Fruit fly (Drosophila melanogaster) whole organism, embryonic: ENCODE measurements around the gene Acph-1.

Experiments
- CG12236 ChIP-seq: fragments of 200-800 bp; sonication (Bioruptor generic); optimal IDR thresholded peaks from 2 replicates; lab custom pipeline; 2016; ENCODE audit warnings: missing biosample characterization, missing genetic modification characterization
- CG1233 ChIP-seq: fragments of 200-800 bp; sonication (Bioruptor generic); optimal IDR thresholded peaks from 4 replicates; lab custom pipeline; 2018; ENCODE audit warnings: missing biosample characterization, mild to moderate bottlenecking, missing genetic modification characterization
- CG12391 ChIP-seq: fragments of 200-800 bp; sonication (Bioruptor generic); optimal IDR thresholded peaks from 3 replicates; lab custom pipeline; 2018; ENCODE audit warnings: missing biosample characterization, mild to moderate bottlenecking, missing genetic modification characterization, moderate library complexity
- CG14441 ChIP-seq: fragments of 200-800 bp; sonication (Bioruptor generic); IDR thresholded peaks from 2 replicates; pipeline ENCODE4 v1.3.6; 2022; ENCODE audit warnings: missing biosample characterization, missing genetic modification characterization
- CG14667 ChIP-seq: fragments of 200-800 bp; sonication (Bioruptor generic); IDR thresholded peaks from 2 replicates; pipeline ENCODE4 v1.3.6; 2022; ENCODE audit warnings: missing biosample characterization, missing genetic modification characterization
- CG17359 ChIP-seq: fragments of 200-800 bp; sonication (Bioruptor generic); optimal IDR thresholded peaks from 3 replicates; lab custom pipeline; 2018; ENCODE audit warnings: missing biosample characterization, mild to moderate bottlenecking, missing genetic modification characterization, moderate library complexity
- CG3065 ChIP-seq: fragments of 200-800 bp; sonication (Bioruptor generic); optimal IDR thresholded peaks from 2 replicates; lab custom pipeline; 2016; ENCODE audit warnings: missing biosample characterization, missing genetic modification characterization
- CG31441 ChIP-seq: fragments of 200-800 bp; sonication (Bioruptor generic); IDR thresholded peaks from 2 replicates; pipeline ENCODE4 v1.3.6; 2022; ENCODE audit warnings: missing biosample characterization, missing genetic modification characterization
- CG6175 ChIP-seq: fragments of 200-800 bp; sonication (Bioruptor generic); IDR thresholded peaks from 3 replicates; pipeline ENCODE4 v1.3.6; 2022; ENCODE audit warnings: missing biosample characterization, missing genetic modification characterization
- CG6765 ChIP-seq: fragments of 200-800 bp; sonication (Bioruptor generic); optimal IDR thresholded peaks from 3 replicates; lab custom pipeline; 2017; ENCODE audit warnings: missing biosample characterization, mild to moderate bottlenecking, missing genetic modification characterization
- CG7372 ChIP-seq: fragments of 200-800 bp; sonication (Bioruptor generic); IDR thresholded peaks from 2 replicates; pipeline ENCODE4 v1.3.6; 2022; ENCODE audit warnings: missing biosample characterization, missing genetic modification characterization
- CG8765 ChIP-seq: fragments of 200-800 bp; sonication (Bioruptor generic); IDR thresholded peaks from 2 replicates; pipeline ENCODE4 v1.3.6; 2022; ENCODE audit warnings: missing biosample characterization, missing genetic modification characterization
- CG9437 ChIP-seq: fragments of 200-800 bp; sonication (Bioruptor generic); optimal IDR thresholded peaks from 2 replicates; lab custom pipeline; 2018; ENCODE audit warnings: missing biosample characterization, mild to moderate bottlenecking, missing genetic modification characterization
- D19B ChIP-seq: fragments of 200-800 bp; sonication (Bioruptor generic); optimal IDR thresholded peaks from 2 replicates; lab custom pipeline; 2017; ENCODE audit warnings: missing biosample characterization, mild to moderate bottlenecking, missing genetic modification characterization
- Dek ChIP-seq: fragments of 200-800 bp; sonication (Bioruptor generic); optimal IDR thresholded peaks from 3 replicates; lab custom pipeline; 2019; ENCODE audit warnings: missing biosample characterization, mild to moderate bottlenecking, missing genetic modification characterization, moderate library complexity
- Dref ChIP-seq: fragments of 200-800 bp; sonication (Bioruptor generic); IDR thresholded peaks from 2 replicates; pipeline ENCODE4 v1.3.6; 2022; ENCODE audit warnings: missing biosample characterization, missing genetic modification characterization
- Eip74EF ChIP-seq, 2 experiments: fragments of 200-800 bp in 1 of 2; fragments of >200 bp in 1 of 2; sonication (Bioruptor generic) in 1 of 2; optimal IDR thresholded peaks; 2 replicates each; lab custom pipeline; 2017 to 2019; ENCODE audit warnings: missing biosample characterization in 2 of 2, missing genetic modification characterization in 2 of 2, mild to moderate bottlenecking in 1 of 2, moderate library complexity in 1 of 2
- Ets65A ChIP-seq: fragments of 200-800 bp; sonication (Bioruptor generic); peaks from one replicate; lab custom pipeline; 2016; ENCODE audit warnings: missing biosample characterization, missing genetic modification characterization
- HLH4C ChIP-seq: fragments of 200-800 bp; sonication (Bioruptor generic); IDR thresholded peaks from 3 replicates; pipeline ENCODE4 v1.3.6; 2022; ENCODE audit warnings: missing biosample characterization, missing genetic modification characterization; ENCODE audit not compliant: partially characterized antibody
- HmgD ChIP-seq: fragments of 200-800 bp; sonication (Bioruptor generic); optimal IDR thresholded peaks from 3 replicates; lab custom pipeline; 2016; ENCODE audit warnings: missing biosample characterization, missing genetic modification characterization
- Jarid2 ChIP-seq: fragments of 200-800 bp; sonication (Bioruptor generic); optimal IDR thresholded peaks from 3 replicates; lab custom pipeline; 2017; ENCODE audit warnings: mild to moderate bottlenecking, missing biosample characterization, missing genetic modification reagents, missing genetic modification characterization
- Max ChIP-seq: fragments of 200-800 bp; sonication (Bioruptor generic); optimal IDR thresholded peaks from 2 replicates; lab custom pipeline; 2016; ENCODE audit warnings: missing biosample characterization, mild to moderate bottlenecking, missing genetic modification characterization
- NFAT ChIP-seq: fragments of 200-800 bp; sonication (Bioruptor generic); IDR thresholded peaks from 2 replicates; pipeline ENCODE4 v1.3.6; 2022; ENCODE audit warnings: missing biosample characterization, missing genetic modification characterization
- Nf-YB ChIP-seq: fragments of 200-800 bp; sonication (Bioruptor generic); optimal IDR thresholded peaks from 3 replicates; lab custom pipeline; 2019; ENCODE audit warnings: missing biosample characterization, mild to moderate bottlenecking, missing genetic modification characterization, moderate library complexity
- Oaz ChIP-seq: fragments of 200-800 bp; sonication (Bioruptor generic); IDR thresholded peaks from 2 replicates; pipeline ENCODE4 v1.3.6; 2022; ENCODE audit warnings: missing biosample characterization, missing genetic modification characterization
- Ptx1 ChIP-seq: fragments of 200-800 bp; sonication (Bioruptor generic); IDR thresholded peaks from 2 replicates; pipeline ENCODE4 v1.3.6; 2022; ENCODE audit warnings: missing biosample characterization, missing genetic modification characterization
- Sry-β ChIP-seq: fragments of 200-800 bp; sonication (Bioruptor generic); optimal IDR thresholded peaks from 2 replicates; lab custom pipeline; 2018; ENCODE audit warnings: missing biosample characterization, mild to moderate bottlenecking, missing genetic modification characterization, moderate library complexity
- amos ChIP-seq: fragments of 200-800 bp; sonication (Bioruptor generic); IDR thresholded peaks from 2 replicates; pipeline ENCODE4 v1.3.6; 2022; ENCODE audit warnings: missing biosample characterization, missing genetic modification characterization; ENCODE audit not compliant: partially characterized antibody
- aop ChIP-seq: fragments of 200-800 bp; sonication (Bioruptor generic); IDR thresholded peaks from 2 replicates; pipeline ENCODE4 v1.3.6; 2022; ENCODE audit warnings: missing biosample characterization, missing genetic modification characterization
- ara ChIP-seq: fragments of 200-800 bp; sonication (Bioruptor generic); IDR thresholded peaks from 2 replicates; pipeline ENCODE4 v1.3.6; 2022; ENCODE audit warnings: missing biosample characterization, missing genetic modification characterization
- az2 ChIP-seq: fragments of 200-800 bp; sonication (Bioruptor generic); optimal IDR thresholded peaks from 3 replicates; lab custom pipeline; 2016; ENCODE audit warnings: missing biosample characterization, missing genetic modification characterization
- bab2 ChIP-seq: fragments of 200-800 bp; sonication (Bioruptor generic); optimal IDR thresholded peaks from 2 replicates; lab custom pipeline; 2016; ENCODE audit warnings: missing biosample characterization, missing genetic modification characterization
- cas ChIP-seq: fragments of 200-800 bp; sonication (Bioruptor generic); IDR thresholded peaks from 2 replicates; pipeline ENCODE4 v1.3.6; 2022; ENCODE audit warnings: missing biosample characterization, missing genetic modification characterization
- chinmo ChIP-seq: fragments of 200-800 bp; sonication (Bioruptor generic); IDR thresholded peaks from 4 replicates; pipeline ENCODE4 v1.3.6; 2022; ENCODE audit warnings: missing biosample characterization, missing genetic modification characterization; ENCODE audit not compliant: partially characterized antibody
- ci ChIP-seq: fragments of 200-800 bp; sonication (Bioruptor generic); IDR thresholded peaks from 3 replicates; pipeline ENCODE4 v1.3.6; 2022; ENCODE audit warnings: missing biosample characterization, missing genetic modification characterization
- dan ChIP-seq: fragments of 200-800 bp; sonication (Bioruptor generic); IDR thresholded peaks from 2 replicates; pipeline ENCODE4 v1.3.6; 2022; ENCODE audit warnings: missing biosample characterization, missing genetic modification characterization
- fd102C ChIP-seq: fragments of 200-800 bp; sonication (Bioruptor generic); optimal IDR thresholded peaks from 2 replicates; lab custom pipeline; 2018; ENCODE audit warnings: missing biosample characterization, mild to moderate bottlenecking, missing genetic modification characterization, moderate library complexity
- gcm ChIP-seq: fragments of 200-800 bp; sonication (Bioruptor generic); optimal IDR thresholded peaks from 2 replicates; lab custom pipeline; 2019; ENCODE audit warnings: missing biosample characterization, mild to moderate bottlenecking, missing genetic modification characterization, moderate library complexity
- hb ChIP-seq: fragments of 200-800 bp; sonication (Bioruptor generic); IDR thresholded peaks from 3 replicates; pipeline ENCODE4 v1.3.6; 2022; ENCODE audit warnings: missing biosample characterization, missing genetic modification characterization; ENCODE audit not compliant: partially characterized antibody
- hkb ChIP-seq, 2 experiments: fragments of 200-800 bp in 1 of 2; fragments of >200 bp in 1 of 2; sonication (Bioruptor generic) in 1 of 2; IDR thresholded peaks in 1 of 2; optimal IDR thresholded peaks in 1 of 2; 2 replicates each; pipeline versions ENCODE4 v1.3.6 to Lab custom; 2017 to 2022; ENCODE audit warnings: missing biosample characterization in 1 of 2, missing genetic modification characterization in 1 of 2
- jumu ChIP-seq: fragments of 200-800 bp; sonication (Bioruptor generic); optimal IDR thresholded peaks from 3 replicates; lab custom pipeline; 2016; ENCODE audit warnings: missing biosample characterization, missing genetic modification characterization
- kay ChIP-seq: fragments of 200-800 bp; sonication (Bioruptor generic); optimal IDR thresholded peaks from 2 replicates; lab custom pipeline; 2016; ENCODE audit warnings: missing biosample characterization, missing genetic modification characterization
- knrl ChIP-seq: fragments of 200-800 bp; sonication (Bioruptor generic); IDR thresholded peaks from 3 replicates; pipeline ENCODE4 v1.3.6; 2022; ENCODE audit warnings: missing biosample characterization, missing genetic modification characterization; ENCODE audit not compliant: partially characterized antibody
- mirr ChIP-seq: fragments of 200-800 bp; sonication (Bioruptor generic); optimal IDR thresholded peaks from 3 replicates; lab custom pipeline; 2018; ENCODE audit warnings: missing biosample characterization, mild to moderate bottlenecking, missing genetic modification characterization
- slou ChIP-seq: fragments of 200-800 bp; sonication (Bioruptor generic); optimal IDR thresholded peaks from 3 replicates; lab custom pipeline; 2016; ENCODE audit warnings: missing biosample characterization, missing genetic modification characterization
- slp2 ChIP-seq: fragments of 200-800 bp; sonication (Bioruptor generic); optimal IDR thresholded peaks from 2 replicates; lab custom pipeline; 2016; ENCODE audit warnings: missing biosample characterization, missing genetic modification characterization
- sr ChIP-seq: fragments of 200-800 bp; sonication (Bioruptor generic); IDR thresholded peaks from 3 replicates; pipeline ENCODE4 v1.3.6; 2022; ENCODE audit warnings: missing biosample characterization, missing genetic modification characterization
- stwl ChIP-seq: fragments of 200-800 bp; sonication (Bioruptor generic); optimal IDR thresholded peaks from 3 replicates; lab custom pipeline; 2018; ENCODE audit warnings: missing biosample characterization, mild to moderate bottlenecking, missing genetic modification characterization, moderate library complexity
- tup ChIP-seq: fragments of 200-800 bp; sonication (Bioruptor generic); optimal IDR thresholded peaks from 2 replicates; lab custom pipeline; 2016; ENCODE audit warnings: missing biosample characterization, mild to moderate bottlenecking, missing genetic modification characterization, moderate library complexity
- unc-4 ChIP-seq: fragments of 200-800 bp; sonication (Bioruptor generic); IDR thresholded peaks from 2 replicates; pipeline ENCODE4 v1.3.6; 2022; ENCODE audit warnings: missing biosample characterization, missing genetic modification characterization; ENCODE audit not compliant: partially characterized antibody
- vvl ChIP-seq: fragments of 200-800 bp; sonication (Bioruptor generic); IDR thresholded peaks from 2 replicates; pipeline ENCODE4 v1.3.6; 2022; ENCODE audit warnings: missing biosample characterization, missing genetic modification characterization

Acph-1 gene

dm6 chr3R:30004648-30005047, 11.4 kb upstream of the Acph-1 start, which contains the start of the genes Nlp and Nph (continued):
- TF ChIP-seq hkb (optimal IDR thresholded peaks at IDR 0.05; lab: Kevin White, UChicago), result no peak
- TF ChIP-seq hkb (GFP tag; IDR thresholded peaks at IDR 0.05; lab: Robert Waterston, UW), result peak; percentile 48; the same call in 1 of the 2 replicates
- no peak for TF ChIP-seq CG1233 (GFP tag; lab: Kevin White, UChicago)
- no peak for TF ChIP-seq CG31441 (GFP tag; lab: Robert Waterston, UW)
- TF ChIP-seq slp2 (GFP tag; lab: Kevin White, UChicago), result no peak
- TF ChIP-seq cas (GFP tag; lab: Robert Waterston, UW), result no peak
- TF ChIP-seq stwl, result peak; percentile 90
- TF ChIP-seq CG3065 (GFP tag; lab: Kevin White, UChicago), result no peak
- peak; percentile 16 for TF ChIP-seq bab2 (GFP tag; lab: Kevin White, UChicago)
- TF ChIP-seq fd102C (GFP tag; lab: Kevin White, UChicago), result no peak
- peak; percentile 88 for TF ChIP-seq knrl (GFP tag; lab: Robert Waterston, UW)
- TF ChIP-seq hb (GFP tag; lab: Robert Waterston, UW), result peak; percentile 83
- TF ChIP-seq CG7372 (GFP tag; lab: Robert Waterston, UW), result 0 out of 2 replicates have a peak, but pooled peaks have one; percentile 35
- TF ChIP-seq aop (GFP tag; lab: Robert Waterston, UW), result no peak
- TF ChIP-seq Sry-β, result no peak
- no peak for TF ChIP-seq Ptx1 (GFP tag; lab: Robert Waterston, UW)
- TF ChIP-seq Oaz (GFP tag; lab: Robert Waterston, UW), result no peak
- no peak for TF ChIP-seq CG14667
- peak; percentile 87 for TF ChIP-seq Max (GFP tag; lab: Kevin White, UChicago)
- no peak for TF ChIP-seq mirr
- TF ChIP-seq Dek (tag; lab: Kevin White, UChicago), result no peak
- TF ChIP-seq ara (GFP tag; lab: Robert Waterston, UW), result no peak
- no peak for TF ChIP-seq HmgD (GFP tag; lab: Kevin White, UChicago)
- TF ChIP-seq kay, result no peak
- no peak for TF ChIP-seq vvl (GFP tag; lab: Robert Waterston, UW)
- TF ChIP-seq Nf-YB, result peak; percentile 12
- TF ChIP-seq ci (GFP tag; lab: Robert Waterston, UW), result no peak
- TF ChIP-seq Eip74EF (GFP tag; optimal IDR thresholded peaks at IDR 0.05; lab: Kevin White, UChicago), result no peak
- TF ChIP-seq CG17359 (tag; lab: Kevin White, UChicago), result peak; percentile 0
- no peak for TF ChIP-seq CG8765
- TF ChIP-seq Jarid2 (GFP tag; lab: Kevin White, UChicago), result no peak
- TF ChIP-seq dan, result no peak
- TF ChIP-seq az2 (GFP tag; lab: Kevin White, UChicago), result no peak
- no peak for TF ChIP-seq NFAT (GFP tag; lab: Robert Waterston, UW)
- no peak for TF ChIP-seq CG6175 (GFP tag; lab: Robert Waterston, UW)
- no peak for TF ChIP-seq CG14441 (GFP tag; lab: Robert Waterston, UW)
- TF ChIP-seq sr (GFP tag; lab: Robert Waterston, UW), result no peak
- peak; percentile 42 for TF ChIP-seq CG12391 (tag; lab: Kevin White, UChicago)
- no peak for TF ChIP-seq D19B (GFP tag; lab: Kevin White, UChicago)
- no peak for TF ChIP-seq Ets65A (GFP tag; lab: Kevin White, UChicago)
- peak; percentile 76 for TF ChIP-seq amos
- TF ChIP-seq CG12236 (GFP tag; lab: Kevin White, UChicago), result no peak
- peak; percentile 74; the same call in 1 of the 4 replicates for TF ChIP-seq chinmo (GFP tag; lab: Robert Waterston, UW)
- TF ChIP-seq gcm (GFP tag; lab: Kevin White, UChicago), result no peak
- peak; percentile 71 for TF ChIP-seq Dref (GFP tag; lab: Robert Waterston, UW)
- TF ChIP-seq CG9437 (GFP tag; lab: Kevin White, UChicago), result no peak
- TF ChIP-seq HLH4C, result peak; percentile 89
- no peak for TF ChIP-seq jumu
- TF ChIP-seq CG6765 (GFP tag; lab: Kevin White, UChicago), result no peak
- TF ChIP-seq unc-4 (GFP tag; lab: Robert Waterston, UW), result peak; percentile 90
- no peak for TF ChIP-seq tup (GFP tag; lab: Kevin White, UChicago)
- no peak for TF ChIP-seq slou (GFP tag; lab: Kevin White, UChicago)
